Worm (Caenorhabditis elegans) whole organism, late embryonic: ENCODE data around the gene srw-62.
A peak's percentile ranks its signal among the peaks of the same experiment; 100 is the strongest.

ENCODE experiments used
- ama-1 ChIP-seq: fragments of 150-350 bp; optimal IDR thresholded peaks from 2 replicates; lab custom pipeline; 2014
- ceh-34 ChIP-seq: sonication (generic microtip); optimal IDR thresholded peaks from 2 replicates; lab custom pipeline; 2016; ENCODE audit warnings: mild to moderate bottlenecking, missing genetic modification characterization, missing compliant biosample characterization
- fkh-6 ChIP-seq: sonication (generic microtip); optimal IDR thresholded peaks from 2 replicates; lab custom pipeline; 2016; ENCODE audit warnings: missing genetic modification characterization, missing compliant biosample characterization
- lin-11 ChIP-seq: fragments of 200-800 bp; sonication (Bioruptor generic); optimal IDR thresholded peaks from 2 replicates; lab custom pipeline; 2018; ENCODE audit warnings: mild to moderate bottlenecking, missing genetic modification characterization, missing compliant biosample characterization
- madf-2 ChIP-seq: sonication (generic microtip); optimal IDR thresholded peaks from 2 replicates; lab custom pipeline; 2017; ENCODE audit warnings: missing genetic modification characterization, missing compliant biosample characterization
- nfya-1 ChIP-seq: sonication (generic microtip); optimal IDR thresholded peaks from 2 replicates; lab custom pipeline; 2017; ENCODE audit warnings: missing genetic modification characterization, mild to moderate bottlenecking, missing compliant biosample characterization, antibody characterized with exemption, moderate library complexity
- nhr-11 ChIP-seq: fragments of 150-350 bp; optimal IDR thresholded peaks from 2 replicates; lab custom pipeline; 2014; ENCODE audit warnings: missing biosample characterization, missing genetic modification characterization
- pha-4 ChIP-seq: fragments of 150-350 bp; optimal IDR thresholded peaks from 2 replicates; lab custom pipeline; 2018; ENCODE audit warnings: missing biosample characterization, missing genetic modification reagents, missing genetic modification characterization
- pqm-1 ChIP-seq: sonication (generic microtip); optimal IDR thresholded peaks from 2 replicates; lab custom pipeline; 2016; ENCODE audit warnings: missing genetic modification characterization, missing compliant biosample characterization
- unc-55 ChIP-seq: sonication (generic microtip); optimal IDR thresholded peaks from 2 replicates; lab custom pipeline; 2017; ENCODE audit warnings: missing biosample characterization, missing genetic modification reagents, missing genetic modification characterization
- unc-86 ChIP-seq: sonication (generic microtip); optimal IDR thresholded peaks from 2 replicates; lab custom pipeline; 2016; ENCODE audit warnings: missing genetic modification characterization, missing compliant biosample characterization
- zip-5 ChIP-seq: sonication (generic microtip); optimal IDR thresholded peaks from 2 replicates; lab custom pipeline; 2016; ENCODE audit warnings: missing genetic modification characterization, missing compliant biosample characterization

DNA sequence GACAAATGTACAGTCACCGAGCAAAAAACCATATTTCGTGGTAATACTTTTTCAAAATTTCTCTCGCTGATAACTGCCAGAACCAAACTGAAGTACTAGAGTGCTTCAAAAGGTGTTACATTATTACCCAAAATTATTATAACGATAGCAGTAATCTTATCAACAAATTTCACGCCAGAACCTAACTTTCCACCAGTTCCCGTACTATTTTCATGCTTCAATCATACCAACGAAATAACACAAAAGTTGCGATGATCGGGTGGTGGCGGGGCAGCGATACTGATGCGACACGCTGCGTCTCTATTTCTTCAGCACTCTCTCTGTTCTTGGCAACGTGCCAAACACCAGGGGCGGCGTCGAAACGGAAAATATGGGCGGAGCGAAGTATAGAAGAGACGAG is 16.3 kb upstream of the srw-62 start:
- TF ChIP-seq unc-55 (GFP tag; lab: Kevin White, UChicago) (no peak), unc-86 (tag; lab: Kevin White, UChicago) (no peak), pqm-1 (tag; lab: Kevin White, UChicago) (no peak), nhr-11 (tag; lab: Kevin White, UChicago) (no peak), ceh-34 (tag; lab: Kevin White, UChicago) (no peak), ama-1 (lab: Kevin White, UChicago) (no peak), nfya-1 (tag; lab: Kevin White, UChicago) (peak; percentile 26), lin-11 (tag; lab: Kevin White, UChicago) (no peak), pha-4 (tag; lab: Kevin White, UChicago) (no peak), madf-2 (no peak), fkh-6 (no peak), zip-5 (tag; lab: Kevin White, UChicago) (no peak)
